Worm (Caenorhabditis elegans) whole organism, mixed stage, embryonic: ENCODE measurements around the gene F38E9.4.

Experiments used
- blmp-1 ChIP-seq: fragments of 150-350 bp; optimal IDR thresholded peaks from 2 replicates; lab custom pipeline; 2014; ENCODE audit warnings: missing biosample characterization, missing genetic modification characterization
- lin-13 ChIP-seq: fragments of 150-350 bp; optimal IDR thresholded peaks from 2 replicates; lab custom pipeline; 2014; ENCODE audit warnings: missing biosample characterization, missing genetic modification characterization
- lsy-2 ChIP-seq: fragments of 150-350 bp; optimal IDR thresholded peaks from 2 replicates; lab custom pipeline; 2014; ENCODE audit warnings: missing biosample characterization, missing genetic modification characterization
- mep-1 ChIP-seq: fragments of 150-350 bp; optimal IDR thresholded peaks from 2 replicates; lab custom pipeline; 2017; ENCODE audit warnings: missing biosample characterization, missing genetic modification reagents, missing genetic modification characterization, inconsistent platforms
- nhr-237 ChIP-seq: fragments of 150-350 bp; optimal IDR thresholded peaks from 2 replicates; lab custom pipeline; 2014; ENCODE audit warnings: missing biosample characterization, missing genetic modification characterization
- pha-4 ChIP-seq: fragments of 150-350 bp; optimal IDR thresholded peaks from 2 replicates; lab custom pipeline; 2018; ENCODE audit warnings: missing biosample characterization, missing genetic modification reagents, missing genetic modification characterization

DNA sequence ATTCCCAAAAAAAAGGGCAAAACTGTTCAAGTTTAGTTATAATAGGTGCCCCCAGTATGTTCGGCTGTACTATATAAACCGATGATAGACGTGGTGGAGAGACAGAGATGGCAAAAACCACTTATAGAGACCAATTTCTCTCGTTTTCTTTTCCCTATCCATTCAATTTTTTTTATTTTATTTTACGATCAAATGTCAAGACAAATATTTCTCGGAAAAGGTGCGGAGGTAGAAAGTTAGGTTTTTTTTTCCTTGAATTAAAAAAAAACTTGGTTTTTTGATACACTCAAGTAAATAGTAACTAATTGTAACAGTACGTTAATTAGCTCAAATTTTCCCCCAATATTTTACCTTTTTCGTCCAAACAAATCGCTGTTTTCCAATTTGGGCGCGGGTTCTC lies 49.0 kb upstream of the F38E9.4 start:
- TF ChIP-seq pha-4 (tag; lab: Kevin White, UChicago) (no peak), nhr-237 (tag; lab: Kevin White, UChicago) (no peak), lin-13 (no peak), mep-1 (tag; lab: Kevin White, UChicago) (no peak), blmp-1 (tag; lab: Kevin White, UChicago) (no peak), lsy-2 (tag; lab: Kevin White, UChicago) (no peak)
